Worm (Caenorhabditis elegans): ENCODE results near the gene cubn-1.

DNA sequence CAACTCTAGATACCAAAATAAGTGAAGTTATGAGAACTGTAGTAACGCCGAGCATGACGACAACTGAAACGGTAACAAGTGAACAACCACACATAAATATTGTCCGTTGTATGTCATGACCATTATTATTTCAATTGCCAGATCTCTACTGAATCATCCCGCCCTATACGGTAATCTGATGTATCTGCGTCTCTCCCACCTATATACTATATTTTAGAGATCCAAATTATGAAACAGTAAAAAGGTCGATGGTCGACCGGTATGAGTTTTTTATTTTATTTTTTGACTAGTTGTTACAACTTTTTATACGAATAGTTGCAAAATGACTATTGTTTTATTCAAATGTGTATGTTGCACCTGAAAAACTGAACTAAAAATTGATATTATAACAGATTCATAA lies 20.5 kb upstream of the cubn-1 start, which contains the start of gene ttr-43:
- TF ChIP-seq tbx-11 (GFP tag; IDR thresholded peaks at IDR 0.05) (no peak), flt-1 (GFP tag; IDR thresholded peaks at IDR 0.05) (no peak)

Data from whole organism, early embryonic.